Worm (Caenorhabditis elegans) whole organism, L3 larva: ENCODE measurements around the gene cfim-2.

Experiments used
- R02D3.7 ChIP-seq: fragments of 150-350 bp; optimal IDR thresholded peaks from 2 replicates; lab custom pipeline; 2014; ENCODE audit warnings: missing biosample characterization, missing genetic modification characterization
- aly-2 ChIP-seq: fragments of 150-350 bp; optimal IDR thresholded peaks from 2 replicates; lab custom pipeline; 2014; ENCODE audit warnings: missing biosample characterization, missing genetic modification characterization
- ama-1 ChIP-seq: fragments of 150-350 bp; optimal IDR thresholded peaks from 2 replicates; lab custom pipeline; 2018
- egl-27 ChIP-seq: sonication (generic microtip); optimal IDR thresholded peaks from 4 replicates; lab custom pipeline; 2017; ENCODE audit warnings: missing biosample characterization, missing genetic modification reagents, missing genetic modification characterization
- eor-1 ChIP-seq, 2 experiments: fragments of 150-350 bp; optimal IDR thresholded peaks; 2 replicates each; lab custom pipeline; 2014 to 2018; ENCODE audit warnings: missing biosample characterization in 2 of 2, missing genetic modification characterization in 2 of 2
- jun-1 ChIP-seq: fragments of 150-350 bp; optimal IDR thresholded peaks from 2 replicates; lab custom pipeline; 2014; ENCODE audit warnings: missing biosample characterization, missing genetic modification reagents, missing genetic modification characterization
- lsy-12 ChIP-seq: sonication (generic microtip); optimal IDR thresholded peaks from 2 replicates; lab custom pipeline; 2016; ENCODE audit warnings: mild to moderate bottlenecking, missing genetic modification characterization, missing compliant biosample characterization
- mdl-1 ChIP-seq: fragments of 150-350 bp; optimal IDR thresholded peaks from 2 replicates; lab custom pipeline; 2014; ENCODE audit warnings: missing biosample characterization, missing genetic modification characterization
- nfya-1 ChIP-seq: sonication (generic microtip); optimal IDR thresholded peaks from 2 replicates; lab custom pipeline; 2017; ENCODE audit warnings: missing genetic modification characterization, mild to moderate bottlenecking, missing compliant biosample characterization, antibody characterized with exemption, moderate library complexity; ENCODE audit not compliant: insufficient read depth
- nhr-237 ChIP-seq: fragments of 150-350 bp; optimal IDR thresholded peaks from 2 replicates; lab custom pipeline; 2014; ENCODE audit warnings: missing biosample characterization, missing genetic modification characterization
- nhr-28 ChIP-seq: fragments of 150-350 bp; optimal IDR thresholded peaks from 2 replicates; lab custom pipeline; 2014; ENCODE audit warnings: missing biosample characterization, missing genetic modification characterization
- nhr-43 ChIP-seq: sonication (generic microtip); optimal IDR thresholded peaks from 2 replicates; lab custom pipeline; 2016; ENCODE audit warnings: mild to moderate bottlenecking, missing genetic modification characterization, missing compliant biosample characterization; ENCODE audit not compliant: poor library complexity, severe bottlenecking
- skn-1 ChIP-seq: fragments of 150-350 bp; optimal IDR thresholded peaks from 2 replicates; lab custom pipeline; 2014; ENCODE audit warnings: missing biosample characterization, missing genetic modification characterization

DNA sequence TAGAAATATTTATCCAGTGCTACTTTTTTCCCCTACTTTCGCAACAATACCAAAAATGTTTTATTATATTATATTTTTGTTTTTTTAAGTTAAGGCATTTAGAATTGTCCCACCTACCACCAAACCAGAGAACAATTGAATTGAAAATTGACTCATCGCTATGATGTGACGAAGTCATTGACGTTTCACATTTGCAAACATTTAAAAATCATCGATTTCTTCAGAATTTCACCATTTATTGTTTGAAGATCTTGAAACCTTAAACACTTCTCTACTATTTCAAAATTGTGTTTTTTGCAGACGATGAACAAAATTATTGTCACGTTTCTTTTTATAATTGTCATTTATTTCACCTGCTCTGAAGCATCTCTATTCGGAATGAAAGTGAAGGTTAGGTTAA lies 44.9 kb upstream of the cfim-2 start, which contains the start of gene C09G9.8:
- TF ChIP-seq eor-1 (tag; optimal IDR thresholded peaks at IDR 0.05; lab: Kevin White, UChicago) (no peak), aly-2 (tag; lab: Kevin White, UChicago) (no peak), R02D3.7 (tag; lab: Kevin White, UChicago) (no peak), nhr-28 (no peak), nfya-1 (tag; lab: Kevin White, UChicago) (no peak), egl-27 (tag; lab: Kevin White, UChicago) (no peak), nhr-237 (no peak), skn-1 (tag; lab: Kevin White, UChicago) (no peak), nhr-43 (tag; lab: Kevin White, UChicago) (no peak), lsy-12 (tag; lab: Kevin White, UChicago) (no peak), jun-1 (tag; lab: Kevin White, UChicago) (no peak), mdl-1 (no peak), ama-1 (no peak)
